Worm (Caenorhabditis elegans): Measurements from ENCODE around the gene B0035.3.

Gene B0035.3

DNA sequence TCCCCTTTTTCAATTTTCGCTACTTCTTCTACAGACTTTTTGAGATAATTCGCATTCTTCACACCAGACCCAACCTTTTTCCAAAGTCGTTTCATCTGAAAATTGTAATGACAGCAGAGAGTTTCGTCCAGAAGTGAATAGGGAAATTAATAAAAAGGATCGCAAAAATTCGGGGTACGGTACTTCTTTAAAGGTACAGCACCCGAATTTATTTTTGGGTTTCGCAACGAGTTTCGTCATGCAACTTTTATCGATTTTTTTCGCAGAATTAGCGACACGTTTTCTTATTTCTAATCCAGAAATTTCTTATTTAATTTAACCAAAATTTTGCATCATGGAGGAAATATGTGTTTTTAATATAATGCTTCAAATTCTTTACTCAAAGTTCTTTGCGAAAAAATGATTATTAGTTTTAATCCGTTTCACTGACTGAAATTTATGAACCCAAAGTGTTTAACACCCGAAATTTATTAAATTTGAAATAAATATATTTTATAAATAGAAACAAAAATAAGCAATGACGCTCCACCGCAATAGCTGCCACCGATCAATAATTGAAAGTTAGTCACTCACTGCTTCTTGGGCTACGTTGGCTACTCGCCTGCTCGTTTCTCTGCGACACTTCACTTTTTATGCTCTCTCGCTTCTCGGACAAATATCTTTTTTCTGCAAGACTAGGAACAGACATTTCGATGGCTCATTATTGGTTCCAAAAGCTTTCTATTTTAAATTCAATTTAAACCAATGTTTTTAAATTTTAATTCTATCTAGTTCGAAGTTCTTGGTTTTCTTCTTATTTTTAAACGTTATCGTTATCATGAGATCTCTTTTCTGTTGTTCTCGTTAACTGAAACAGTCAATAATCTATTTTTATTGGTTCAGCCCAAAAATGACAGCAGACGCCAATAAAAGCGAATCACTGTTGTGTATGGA is 16.4 kb downstream of the B0035.3 start, which contains the start of the genes B0035.15 and dnj-1:
Gene B0035.15, minus strand, starts transcription at position 99 of the 933 bp plus-strand sequence.
Gene dnj-1, plus strand, starts transcription at position 883 of the 933 bp plus-strand sequence.
- TF ChIP-seq unc-42 (tag; optimal IDR thresholded peaks at IDR 0.05) (peak; percentile 56), fkh-10 (GFP tag; optimal IDR thresholded peaks at IDR 0.05) (no peak), tbx-2 (tag; optimal IDR thresholded peaks at IDR 0.05) (peak; percentile 21), ceh-48 (tag; optimal IDR thresholded peaks at IDR 0.05) (peak; percentile 71), nfya-1 (tag; optimal IDR thresholded peaks at IDR 0.05) (peak; percentile 11), pros-1 (tag; optimal IDR thresholded peaks at IDR 0.05) (no peak)

DNA sequence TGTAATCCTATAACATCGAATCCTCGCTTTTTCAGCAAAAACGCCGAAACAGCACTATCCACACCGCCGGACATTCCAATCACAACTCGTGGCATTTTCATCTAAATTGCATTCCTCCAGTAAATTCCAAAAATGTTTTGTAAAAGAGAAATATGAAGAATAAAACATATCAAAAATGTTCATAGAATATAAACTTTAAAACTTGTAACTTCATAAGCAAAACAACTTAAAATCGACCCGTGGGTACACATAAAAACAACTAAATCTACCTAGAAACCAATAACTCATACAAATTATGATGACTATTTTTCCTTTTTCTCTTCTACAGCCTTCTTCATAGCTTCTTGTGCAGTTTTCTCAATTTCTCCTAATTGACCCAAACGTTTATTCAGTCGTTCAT is 18.0 kb downstream of the B0035.3 start, which contains the start of gene mttu-1:
Gene mttu-1, minus strand, starts transcription at position 101 of the 400 bp plus-strand sequence.
- no peak for TF ChIP-seq ets-4 (tag; optimal IDR thresholded peaks at IDR 0.05)
- no peak for TF ChIP-seq pros-1 (tag; optimal IDR thresholded peaks at IDR 0.05)
- TF ChIP-seq madf-2 (tag; optimal IDR thresholded peaks at IDR 0.05), result no peak
- TF ChIP-seq odd-2 (tag; optimal IDR thresholded peaks at IDR 0.05), result no peak
- TF ChIP-seq hlh-13 (GFP tag; optimal IDR thresholded peaks at IDR 0.05), result no peak
- no peak for TF ChIP-seq unc-3 (GFP tag; conservative IDR thresholded peaks at IDR 0.05)
- TF ChIP-seq unc-3 (tag; optimal IDR thresholded peaks at IDR 0.05), result no peak
- TF ChIP-seq hlh-15 (tag; optimal IDR thresholded peaks at IDR 0.05), result no peak
- no peak for TF ChIP-seq fax-1 (tag; optimal IDR thresholded peaks at IDR 0.05)
- no peak for TF ChIP-seq ceh-30 (tag; optimal IDR thresholded peaks at IDR 0.05)

DNA sequence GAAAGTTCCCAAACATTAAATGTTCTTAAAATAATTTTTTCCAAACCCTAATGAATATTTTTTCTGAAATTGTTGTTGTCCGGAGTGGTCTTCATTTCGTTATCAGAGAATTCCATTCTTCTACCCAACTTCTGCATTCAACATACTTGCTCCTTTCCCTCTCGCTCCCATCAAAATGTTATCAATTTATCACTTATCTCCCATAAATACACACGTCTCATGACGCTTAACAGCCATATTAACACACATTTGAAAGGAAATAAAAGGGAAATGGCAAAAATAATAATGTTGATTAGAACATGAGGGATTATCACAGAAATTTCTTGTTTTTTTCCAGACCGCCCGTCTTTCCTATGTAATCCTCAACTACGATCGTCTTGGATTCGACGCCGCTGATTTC is 25.8 kb downstream of the B0035.3 start:
- TF ChIP-seq dve-1 (tag; optimal IDR thresholded peaks at IDR 0.05) (no peak), hlh-30 (tag; optimal IDR thresholded peaks at IDR 0.05; ENCODE audit: insufficient read depth) (no peak), ceh-18 (tag; optimal IDR thresholded peaks at IDR 0.05) (no peak), elt-2 (tag; optimal IDR thresholded peaks at IDR 0.05) (peak; percentile 54), fkh-6 (tag; optimal IDR thresholded peaks at IDR 0.05) (no peak), lin-11 (tag; optimal IDR thresholded peaks at IDR 0.05) (no peak), ztf-16 (tag; optimal IDR thresholded peaks at IDR 0.05) (no peak), pax-1 (tag; optimal IDR thresholded peaks at IDR 0.05) (no peak)

DNA sequence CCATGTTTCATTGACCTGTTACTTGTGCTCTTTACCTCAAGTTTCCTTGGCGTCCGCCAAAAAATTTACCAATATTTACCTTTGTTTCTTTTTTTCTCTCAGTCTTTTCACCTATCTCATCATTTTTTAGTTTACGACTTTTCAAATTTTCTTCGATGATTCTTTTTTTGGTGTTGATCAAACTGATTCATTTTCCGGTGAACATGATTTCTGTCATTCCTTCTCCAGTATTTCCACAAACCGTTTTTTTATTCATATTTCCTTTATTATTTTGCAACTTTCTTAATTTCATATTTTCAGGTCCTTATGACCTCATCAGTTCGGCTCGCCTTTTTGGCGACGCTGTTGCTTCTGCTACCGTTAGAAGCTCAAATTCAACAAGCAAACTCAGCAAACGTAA is 27.3 kb downstream of the B0035.3 start, which contains the start of gene F54D1.6:
Gene F54D1.6, plus strand, starts transcription at position 301 of the 400 bp plus-strand sequence.
- TF ChIP-seq che-1 (tag; optimal IDR thresholded peaks at IDR 0.05) (no peak), fkh-10 (GFP tag; optimal IDR thresholded peaks at IDR 0.05) (no peak), ztf-16 (tag; optimal IDR thresholded peaks at IDR 0.05) (no peak), unc-86 (tag; optimal IDR thresholded peaks at IDR 0.05) (no peak), hlh-13 (GFP tag; optimal IDR thresholded peaks at IDR 0.05) (no peak), pag-3 (tag; optimal IDR thresholded peaks at IDR 0.05; ENCODE audit: borderline replicate concordance) (no peak), C38D4.7 (GFP tag; optimal IDR thresholded peaks at IDR 0.05) (no peak), sox-4 (tag; optimal IDR thresholded peaks at IDR 0.05) (no peak), F13H6.1 (tag; optimal IDR thresholded peaks at IDR 0.05) (no peak), unc-55 (GFP tag; optimal IDR thresholded peaks at IDR 0.05) (no peak), pqm-1 (tag; optimal IDR thresholded peaks at IDR 0.05) (no peak), ceh-19 (GFP tag; optimal IDR thresholded peaks at IDR 0.05) (no peak)

DNA sequence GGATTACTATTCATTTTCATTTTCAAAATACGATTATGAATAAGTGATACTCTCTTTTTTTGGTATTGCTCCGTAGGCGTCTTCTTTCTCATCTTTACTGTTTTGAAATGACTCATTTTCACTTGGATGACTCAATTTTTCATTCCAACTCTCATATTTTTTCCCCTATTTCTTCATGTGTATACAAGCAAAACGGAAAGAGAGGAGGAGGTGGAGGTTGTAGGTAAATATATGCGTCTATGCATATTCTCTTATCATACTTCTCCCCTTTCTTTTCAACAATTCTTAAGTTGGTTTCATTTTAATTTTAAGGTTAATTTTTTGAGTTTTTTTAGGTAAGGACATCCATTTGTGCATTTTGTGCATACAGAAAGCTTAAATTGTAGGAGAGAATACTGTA is 28.7 kb downstream of the B0035.3 start:
- TF ChIP-seq pag-3 (tag; optimal IDR thresholded peaks at IDR 0.05; ENCODE audit: borderline replicate concordance), result no peak
- no peak for TF ChIP-seq ama-1 (optimal IDR thresholded peaks at IDR 0.05)
- TF ChIP-seq pha-2 (tag; optimal IDR thresholded peaks at IDR 0.05), result no peak

Data from whole organism, late embryonic.